Fruit fly (Drosophila melanogaster) whole organism, adult: ENCODE measurements around the gene cv.

Experiments
- CG11617 ChIP-seq: fragments of 200-800 bp; sonication (Bioruptor generic); optimal IDR thresholded peaks from 2 replicates; lab custom pipeline; 2017; ENCODE audit warnings: mild to moderate bottlenecking, missing biosample characterization, missing genetic modification reagents, missing genetic modification characterization
- CG12768 ChIP-seq: fragments of 200-800 bp; sonication (Bioruptor generic); optimal IDR thresholded peaks from 2 replicates; lab custom pipeline; 2017; ENCODE audit warnings: missing biosample characterization, missing genetic modification characterization, mild to moderate bottlenecking, moderate library complexity, missing genetic modification reagents
- CG14711 ChIP-seq: fragments of 200-800 bp; sonication (Bioruptor generic); optimal IDR thresholded peaks from 2 replicates; lab custom pipeline; 2018; ENCODE audit warnings: missing biosample characterization, mild to moderate bottlenecking, missing genetic modification characterization, moderate library complexity
- CG1620 ChIP-seq: fragments of 200-800 bp; sonication (Bioruptor generic); optimal IDR thresholded peaks from 2 replicates; lab custom pipeline; 2016; ENCODE audit warnings: missing biosample characterization, missing genetic modification characterization
- CG33017 ChIP-seq: fragments of 200-800 bp; sonication (Bioruptor generic); optimal IDR thresholded peaks from 2 replicates; lab custom pipeline; 2018; ENCODE audit warnings: missing biosample characterization, mild to moderate bottlenecking, missing genetic modification characterization, moderate library complexity
- CG5204 ChIP-seq: fragments of 200-800 bp; sonication (Bioruptor generic); optimal IDR thresholded peaks from 2 replicates; lab custom pipeline; 2016; ENCODE audit warnings: missing biosample characterization, missing genetic modification characterization
- CG7045 ChIP-seq: fragments of 200-800 bp; sonication (Bioruptor generic); optimal IDR thresholded peaks from 2 replicates; lab custom pipeline; 2017; ENCODE audit warnings: missing biosample characterization, mild to moderate bottlenecking, missing genetic modification characterization
- CG7101 ChIP-seq: fragments of 200-800 bp; sonication (Bioruptor generic); optimal IDR thresholded peaks from 2 replicates; lab custom pipeline; 2018; ENCODE audit warnings: missing biosample characterization, mild to moderate bottlenecking, missing genetic modification characterization, moderate library complexity
- Clk ChIP-seq: fragments of 200-800 bp; sonication (Bioruptor generic); optimal IDR thresholded peaks from 2 replicates; lab custom pipeline; 2017; ENCODE audit warnings: missing biosample characterization, missing genetic modification characterization
- Crg-1 ChIP-seq: fragments of 200-800 bp; sonication (Bioruptor generic); optimal IDR thresholded peaks from 2 replicates; lab custom pipeline; 2016; ENCODE audit warnings: missing biosample characterization, missing genetic modification characterization
- Hr96 ChIP-seq: fragments of 200-800 bp; sonication (Bioruptor generic); optimal IDR thresholded peaks from 2 replicates; lab custom pipeline; 2016; ENCODE audit warnings: missing biosample characterization, missing genetic modification characterization
- Mnt ChIP-seq: fragments of 200-800 bp; sonication (Bioruptor generic); optimal IDR thresholded peaks from 2 replicates; lab custom pipeline; 2016; ENCODE audit warnings: missing biosample characterization, mild to moderate bottlenecking, missing genetic modification characterization
- bab1 ChIP-seq: fragments of 200-800 bp; sonication (Bioruptor generic); optimal IDR thresholded peaks from 3 replicates; lab custom pipeline; 2019; ENCODE audit warnings: missing biosample characterization, mild to moderate bottlenecking, missing genetic modification characterization, moderate library complexity
- cic ChIP-seq: fragments of 200-800 bp; sonication (Bioruptor generic); optimal IDR thresholded peaks from 2 replicates; lab custom pipeline; 2017; ENCODE audit warnings: missing biosample characterization, mild to moderate bottlenecking, missing genetic modification characterization, moderate library complexity
- cnc ChIP-seq, 2 experiments: fragments of >200 bp; optimal IDR thresholded peaks; 2 replicates each; lab custom pipeline; 2017
- kay ChIP-seq: fragments of 200-800 bp; sonication (Bioruptor generic); peaks from one replicate; lab custom pipeline; 2016; ENCODE audit warnings: missing biosample characterization, missing genetic modification characterization, borderline replicate concordance
- ovo ChIP-seq: fragments of 200-800 bp; sonication (Bioruptor generic); optimal IDR thresholded peaks from 2 replicates; lab custom pipeline; 2016; ENCODE audit warnings: missing biosample characterization, missing genetic modification characterization
- pad ChIP-seq: fragments of 200-800 bp; sonication (Bioruptor generic); optimal IDR thresholded peaks from 3 replicates; lab custom pipeline; 2017; ENCODE audit warnings: missing biosample characterization, missing genetic modification characterization, mild to moderate bottlenecking, moderate library complexity, missing genetic modification reagents
- tj ChIP-seq: fragments of 200-800 bp; sonication (Bioruptor generic); optimal IDR thresholded peaks from 3 replicates; lab custom pipeline; 2017; ENCODE audit warnings: missing biosample characterization, mild to moderate bottlenecking, missing genetic modification characterization, moderate library complexity
- toe ChIP-seq: fragments of 200-800 bp; sonication (Bioruptor generic); optimal IDR thresholded peaks from 2 replicates; lab custom pipeline; 2016; ENCODE audit warnings: missing biosample characterization, missing genetic modification characterization

The cv gene

DNA sequence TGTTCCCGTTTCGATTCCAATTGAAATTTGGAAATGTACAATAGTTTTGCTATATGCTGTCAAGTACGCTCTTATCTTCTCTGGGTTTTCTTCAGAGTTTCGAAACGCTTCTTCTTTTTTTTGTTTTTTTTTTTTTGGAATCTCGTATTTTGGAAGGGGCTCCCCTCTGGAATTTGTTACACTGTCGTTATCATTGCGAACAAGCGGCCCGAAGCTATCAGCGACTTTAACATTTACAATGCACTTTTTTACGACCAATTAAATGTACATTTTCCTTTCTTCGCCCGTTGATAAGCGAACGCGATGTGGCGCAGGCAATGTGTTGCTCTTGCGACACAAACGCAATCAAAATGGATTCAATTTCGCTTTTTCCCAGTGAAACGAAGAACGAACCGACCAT lies 12.9 kb upstream of the cv start:
- TF ChIP-seq CG5204 (GFP tag; lab: Kevin White, UChicago) (no peak), Hr96 (GFP tag; lab: Kevin White, UChicago) (no peak), ovo (GFP tag; lab: Kevin White, UChicago) (no peak), bab1 (GFP tag; lab: Kevin White, UChicago) (no peak), CG12768 (no peak), pad (no peak), CG33017 (tag; lab: Kevin White, UChicago) (no peak), Crg-1 (GFP tag; lab: Kevin White, UChicago) (no peak), toe (GFP tag; lab: Kevin White, UChicago) (no peak), cnc (optimal IDR thresholded peaks at IDR 0.05; lab: Kevin White, UChicago) (no peak), Clk (no peak), CG1620 (GFP tag; lab: Kevin White, UChicago) (no peak), kay (no peak), CG7101 (no peak), tj (GFP tag; lab: Kevin White, UChicago) (no peak)

- TF ChIP-seq bab1 (GFP tag; lab: Kevin White, UChicago) (no peak), Crg-1 (GFP tag; lab: Kevin White, UChicago) (peak; percentile 78), CG11617 (peak; percentile 52), pad (peak; percentile 64), ovo (GFP tag; lab: Kevin White, UChicago) (peak; percentile 98), Mnt (GFP tag; lab: Kevin White, UChicago) (peak; percentile 53), CG7101 (peak; percentile 85), Hr96 (GFP tag; lab: Kevin White, UChicago) (peak; percentile 67), CG7045 (GFP tag; lab: Kevin White, UChicago) (peak; percentile 4), cic (GFP tag; lab: Kevin White, UChicago) (no peak), CG1620 (GFP tag; lab: Kevin White, UChicago) (peak; percentile 76), tj (GFP tag; lab: Kevin White, UChicago) (no peak), CG14711 (tag; lab: Kevin White, UChicago) (peak; percentile 67), CG12768 (peak; percentile 12), Clk (no peak), kay (no peak), toe (GFP tag; lab: Kevin White, UChicago) (peak; percentile 22), cnc (optimal IDR thresholded peaks at IDR 0.05; lab: Kevin White, UChicago) (no peak), CG5204 (GFP tag; lab: Kevin White, UChicago) (peak; percentile 13), CG33017 (tag; lab: Kevin White, UChicago) (no peak)
These were observed 12.2 kb upstream of the cv start for dm6 chrX:5677400-5678177.

dm6 chrX:5678178-5678470 lies 11.7 kb upstream of the cv start:
- TF ChIP-seq pad: no peak
- no peak for TF ChIP-seq CG11617
- no peak for TF ChIP-seq Clk
- no peak for TF ChIP-seq toe (GFP tag; lab: Kevin White, UChicago)
- no peak for TF ChIP-seq tj (GFP tag; lab: Kevin White, UChicago)
- no peak for TF ChIP-seq CG7045 (GFP tag; lab: Kevin White, UChicago)
- TF ChIP-seq CG5204 (GFP tag; lab: Kevin White, UChicago): no peak
- peak in 1 of 2 experiments; percentile 9 for TF ChIP-seq cnc (optimal IDR thresholded peaks at IDR 0.05; lab: Kevin White, UChicago)
- TF ChIP-seq Hr96 (GFP tag; lab: Kevin White, UChicago): no peak
- TF ChIP-seq CG14711 (tag; lab: Kevin White, UChicago): no peak
- TF ChIP-seq ovo (GFP tag; lab: Kevin White, UChicago): peak; percentile 66
- TF ChIP-seq CG7101: no peak

dm6 chrX:5679079-5679932 lies 10.5 kb upstream of the cv start:
- peak; percentile 96 for TF ChIP-seq pad
- TF ChIP-seq tj (GFP tag; lab: Kevin White, UChicago): peak; percentile 29
- no peak for TF ChIP-seq Crg-1 (GFP tag; lab: Kevin White, UChicago)
- TF ChIP-seq bab1 (GFP tag; lab: Kevin White, UChicago): peak; percentile 44
- no peak for TF ChIP-seq CG7101
- TF ChIP-seq CG14711 (tag; lab: Kevin White, UChicago): no peak

DNA sequence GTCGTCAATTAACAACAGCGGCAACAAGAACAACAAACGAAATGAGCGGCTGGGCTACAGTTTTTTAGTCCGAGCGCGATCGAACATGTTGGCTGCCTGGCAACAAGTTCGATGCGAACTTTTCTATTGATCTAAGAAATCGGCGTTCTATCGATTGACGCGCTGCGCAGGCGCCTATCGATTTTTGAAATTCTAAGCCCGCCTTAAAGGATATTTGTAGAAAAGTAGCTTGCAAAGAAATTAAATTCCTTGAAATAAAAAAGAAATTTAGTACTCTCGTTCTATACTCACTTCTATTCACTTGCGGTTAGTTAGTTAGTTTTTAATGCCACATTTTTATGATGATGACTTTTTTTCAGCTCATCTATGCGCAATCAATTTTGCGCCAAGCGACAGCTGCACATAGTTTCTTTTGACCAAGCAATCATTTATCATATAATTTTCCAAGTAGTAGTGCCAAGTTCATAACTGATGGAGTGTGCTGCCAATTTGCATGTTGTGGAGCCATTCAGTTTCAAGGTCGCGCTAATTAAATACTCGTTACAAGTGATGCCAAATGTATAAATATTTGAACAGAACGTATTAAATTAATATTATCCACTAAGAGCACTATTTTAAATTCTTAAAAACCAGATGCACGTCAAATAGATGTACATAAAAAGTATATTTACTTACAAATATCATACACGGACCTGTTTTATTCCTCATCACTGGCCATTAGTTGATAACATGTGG lies 9.7 kb upstream of the cv start, which contains the start of the genes Tre1 and Gr5a:
Tre1 (minus strand) TSS at position 45 of the 735 bp plus-strand sequence.
Gr5a (plus strand) TSS at position 685 of the 735 bp plus-strand sequence.
- TF ChIP-seq CG7045 (GFP tag; lab: Kevin White, UChicago) (no peak), tj (GFP tag; lab: Kevin White, UChicago) (no peak), Hr96 (GFP tag; lab: Kevin White, UChicago) (no peak), pad (no peak), CG33017 (tag; lab: Kevin White, UChicago) (no peak), CG1620 (GFP tag; lab: Kevin White, UChicago) (no peak), toe (GFP tag; lab: Kevin White, UChicago) (no peak), CG7101 (no peak)
